Fruit fly (Drosophila melanogaster): Measurements from ENCODE around the gene CG18789.

The CG18789 gene

DNA sequence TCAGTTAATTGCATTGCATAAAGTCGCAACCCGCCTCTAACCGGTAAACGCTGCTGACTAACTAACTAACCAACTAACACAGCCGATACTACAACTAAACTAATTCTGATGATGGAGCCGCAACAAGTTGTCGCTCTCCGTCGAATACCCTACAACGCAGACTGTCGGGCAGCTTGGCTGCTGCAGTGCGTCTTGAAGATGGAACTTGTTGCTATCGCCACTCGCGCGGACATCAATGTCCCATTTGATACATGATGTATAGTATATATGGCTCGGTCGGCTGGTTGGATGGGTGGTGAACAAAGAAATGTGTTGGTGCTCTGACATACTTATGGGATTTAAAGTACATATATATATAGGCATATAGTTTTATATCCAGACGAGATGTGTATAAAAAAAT lies 30.3 kb upstream of the CG18789 start (continued):
- TF ChIP-seq bbx (GFP tag; IDR thresholded peaks at IDR 0.05; ENCODE audit: partially characterized antibody) (no peak), E2f1 (GFP tag; IDR thresholded peaks at IDR 0.05) (0 out of 2 replicates have a peak, but pooled peaks have one; percentile 9), vnd (GFP tag; IDR thresholded peaks at IDR 0.05; ENCODE audit: partially characterized antibody) (no peak), ara (GFP tag; IDR thresholded peaks at IDR 0.05) (no peak), pan (optimal IDR thresholded peaks at IDR 0.05) (no peak), pan (GFP tag; optimal IDR thresholded peaks at IDR 0.05 in 1 of 2, IDR thresholded peaks at IDR 0.05 in 1 of 2) (peak in 1 of 2 experiments; percentile 49), chinmo (GFP tag; IDR thresholded peaks at IDR 0.05; ENCODE audit: partially characterized antibody) (peak; percentile 82; the same call in 2 of the 4 replicates), dmrt11E (tag; optimal IDR thresholded peaks at IDR 0.05) (no peak), CG17385 (GFP tag; optimal IDR thresholded peaks at IDR 0.05) (no peak), ATbp (GFP tag; optimal IDR thresholded peaks at IDR 0.05) (peak; percentile 8), CG10565 (GFP tag; optimal IDR thresholded peaks at IDR 0.05) (no peak), CG31224 (GFP tag; IDR thresholded peaks at IDR 0.05) (0 out of 2 replicates have a peak, but pooled peaks have one; percentile 10), CG11456 (GFP tag; IDR thresholded peaks at IDR 0.05) (0 out of 3 replicates have a peak, but pooled peaks have one; percentile 24), grau (tag; optimal IDR thresholded peaks at IDR 0.05) (peak; percentile 22), CG7987 (GFP tag; optimal IDR thresholded peaks at IDR 0.05) (peak; percentile 22), CG1529 (GFP tag; optimal IDR thresholded peaks at IDR 0.05) (no peak), Bgb (GFP tag; IDR thresholded peaks at IDR 0.05; ENCODE audit: partially characterized antibody) (0 out of 2 replicates have a peak, but pooled peaks have one; percentile 16), CG16863 (GFP tag; optimal IDR thresholded peaks at IDR 0.05) (no peak), CG33557 (GFP tag; optimal IDR thresholded peaks at IDR 0.05) (no peak), NfI (GFP tag; optimal IDR thresholded peaks at IDR 0.05) (peak; percentile 8), CG30431 (GFP tag; optimal IDR thresholded peaks at IDR 0.05) (no peak), CG3847 (GFP tag; IDR thresholded peaks at IDR 0.05) (no peak), H2.0 (GFP tag; IDR thresholded peaks at IDR 0.05) (no peak), sqz (GFP tag; optimal IDR thresholded peaks at IDR 0.05) (no peak), wdn (GFP tag; IDR thresholded peaks at IDR 0.05) (no peak), Sin3A (optimal IDR thresholded peaks at IDR 0.05) (no peak), CG12769 (tag; optimal IDR thresholded peaks at IDR 0.05) (peak; percentile 83), CG13123 (GFP tag; optimal IDR thresholded peaks at IDR 0.05) (no peak), CG2120 (GFP tag; optimal IDR thresholded peaks at IDR 0.05) (peak; percentile 7), mld (GFP tag; IDR thresholded peaks at IDR 0.05; ENCODE audit: partially characterized antibody) (no peak), abd-A (tag; optimal IDR thresholded peaks at IDR 0.05) (peak; percentile 50), Med (GFP tag) (peak; percentile 90), NFAT (GFP tag; IDR thresholded peaks at IDR 0.05) (no peak), CG10979 (tag; optimal IDR thresholded peaks at IDR 0.05) (no peak), slbo (GFP tag; IDR thresholded peaks at IDR 0.05) (peak; percentile 38; the same call in 1 of the 2 replicates), CG17359 (tag; optimal IDR thresholded peaks at IDR 0.05) (peak; percentile 7), cad (GFP tag; optimal IDR thresholded peaks at IDR 0.05) (no peak), CrebB (tag; optimal IDR thresholded peaks at IDR 0.05) (peak; percentile 3), gsb (GFP tag; IDR thresholded peaks at IDR 0.05) (0 out of 2 replicates have a peak, but pooled peaks have one; percentile 39), CG8478 (optimal IDR thresholded peaks at IDR 0.05) (no peak), CG10274 (GFP tag; optimal IDR thresholded peaks at IDR 0.05) (peak; percentile 98), CG10543 (GFP tag; optimal IDR thresholded peaks at IDR 0.05) (peak; percentile 44), bsh (GFP tag; optimal IDR thresholded peaks at IDR 0.05) (peak in 1 of 2 experiments; percentile 26), CG12071 (GFP tag; optimal IDR thresholded peaks at IDR 0.05) (peak; percentile 43), lab (GFP tag; optimal IDR thresholded peaks at IDR 0.05) (peak; percentile 51), HmgD (GFP tag; optimal IDR thresholded peaks at IDR 0.05) (no peak), CG9727 (GFP tag; optimal IDR thresholded peaks at IDR 0.05) (no peak), mirr (GFP tag; optimal IDR thresholded peaks at IDR 0.05) (peak; percentile 10), CG10209 (GFP tag; optimal IDR thresholded peaks at IDR 0.05) (peak; percentile 13), ranshi (GFP tag; IDR thresholded peaks at IDR 0.05) (no peak), CG16813 (GFP tag; IDR thresholded peaks at IDR 0.05; ENCODE audit: partially characterized antibody) (no peak)
